Fruit fly (Drosophila melanogaster) whole organism, larva: ENCODE results near the gene CG43925.
"Not testable (repeated sequence)": the region's sequence is repeated elsewhere in the genome, so short reads cannot be mapped to it uniquely, and the experiment has no call there.

Experiments
- noc ChIP-seq: fragments of 200-800 bp; sonication (Bioruptor generic); optimal IDR thresholded peaks from 3 replicates; lab custom pipeline; 2019; ENCODE audit warnings: missing biosample characterization, mild to moderate bottlenecking, missing genetic modification characterization, moderate library complexity

Gene CG43925

DNA sequence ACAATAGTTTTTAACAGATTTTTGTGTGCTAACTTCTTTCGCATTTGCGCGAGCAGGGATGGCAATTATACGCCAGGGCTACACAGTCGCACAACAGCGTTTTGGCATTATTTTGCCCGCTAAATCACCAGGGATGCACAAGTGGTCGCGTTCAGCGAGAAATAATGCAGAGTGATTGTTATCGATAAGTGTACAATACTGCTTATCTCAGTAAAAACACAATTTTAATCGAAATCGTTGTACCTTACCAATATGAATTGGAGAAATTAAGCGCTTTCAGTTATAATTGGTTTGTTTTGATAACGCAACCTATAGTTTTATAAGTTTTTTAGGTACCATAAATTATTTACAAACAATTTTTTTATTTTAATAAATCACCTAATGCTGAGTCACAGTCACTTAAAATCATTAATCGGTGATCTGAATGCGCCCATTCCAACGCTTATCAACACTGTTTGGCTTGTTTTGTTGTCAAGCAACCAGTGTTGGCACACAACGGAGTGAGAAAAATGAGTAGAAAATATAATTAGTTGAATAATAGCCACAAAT lies 552 bp downstream of the CG43925 start, which contains the start of the genes Sfmbt and CG5439:
Gene Sfmbt, minus strand, starts transcription at position 85 of the 549 bp plus-strand sequence.
Gene CG5439, plus strand, starts transcription at position 450 of the 549 bp plus-strand sequence.
- no peak for TF ChIP-seq noc

DNA sequence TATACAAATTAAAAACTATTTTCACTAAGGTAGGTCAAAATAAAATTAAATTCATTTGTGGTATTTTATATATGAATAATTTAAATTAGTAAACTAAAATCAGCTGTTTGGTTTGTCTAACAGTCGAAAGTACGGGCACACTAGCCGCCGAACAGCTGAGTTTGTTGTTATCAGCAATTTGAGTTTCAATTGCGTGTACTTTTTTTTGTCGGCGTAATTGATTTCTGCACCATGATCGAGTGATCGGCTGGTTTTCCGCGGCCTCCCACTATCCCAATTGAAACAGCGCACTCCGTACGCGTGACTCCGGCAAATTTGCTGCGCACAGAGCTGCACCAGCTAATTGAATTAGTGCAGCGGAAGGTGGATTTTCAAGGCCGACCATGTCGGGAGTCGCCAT lies 2.9 kb downstream of the CG43925 start, which contains the start of gene Alg7:
Gene Alg7, plus strand, starts transcription at position 153 of the 400 bp plus-strand sequence.
- no peak for TF ChIP-seq noc

DNA sequence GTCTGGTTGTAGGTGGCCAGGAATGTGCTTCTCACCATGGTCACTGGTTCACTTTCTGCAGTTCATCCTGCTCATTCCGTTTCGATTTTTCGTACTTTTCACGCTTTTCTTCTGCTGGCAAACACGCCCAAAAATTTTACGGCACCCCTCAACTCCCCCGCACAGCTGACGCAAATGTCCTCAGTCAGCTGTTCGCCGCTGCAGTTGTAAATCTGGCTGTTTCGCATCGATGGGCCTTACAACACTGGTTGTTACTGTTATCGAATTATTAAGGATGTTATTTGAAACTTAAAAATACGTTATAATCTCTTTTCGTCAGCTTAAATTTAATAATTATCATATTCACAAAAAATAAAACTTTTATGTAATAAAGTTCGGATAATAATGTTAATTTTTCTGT lies 6.2 kb downstream of the CG43925 start, which contains the start of gene Mgat3:
Gene Mgat3, minus strand, starts transcription at position 182 of the 400 bp plus-strand sequence.
- no peak for TF ChIP-seq noc

DNA sequence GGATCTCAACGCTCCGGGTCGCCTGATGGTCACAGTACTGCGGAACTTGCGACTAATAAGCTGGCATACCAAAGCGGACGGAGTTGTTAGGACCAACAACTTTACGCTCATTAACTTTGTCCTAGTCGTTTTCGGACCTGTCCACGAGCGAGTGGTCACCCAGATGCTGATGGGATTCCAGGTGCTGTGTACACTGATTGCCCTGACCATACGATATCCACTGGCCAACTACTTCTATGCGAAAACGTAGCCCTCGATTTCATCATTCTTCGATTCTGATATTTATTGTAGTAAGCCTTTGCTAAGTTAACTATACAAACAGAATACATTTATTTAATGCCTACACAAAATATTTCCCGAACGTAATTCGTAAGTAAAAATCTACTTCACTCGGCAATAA lies 6.9 kb downstream of the CG43925 start, which contains the start of gene Rsph1:
Gene Rsph1, plus strand, starts transcription at position 301 of the 400 bp plus-strand sequence.
- no peak for TF ChIP-seq noc

DNA sequence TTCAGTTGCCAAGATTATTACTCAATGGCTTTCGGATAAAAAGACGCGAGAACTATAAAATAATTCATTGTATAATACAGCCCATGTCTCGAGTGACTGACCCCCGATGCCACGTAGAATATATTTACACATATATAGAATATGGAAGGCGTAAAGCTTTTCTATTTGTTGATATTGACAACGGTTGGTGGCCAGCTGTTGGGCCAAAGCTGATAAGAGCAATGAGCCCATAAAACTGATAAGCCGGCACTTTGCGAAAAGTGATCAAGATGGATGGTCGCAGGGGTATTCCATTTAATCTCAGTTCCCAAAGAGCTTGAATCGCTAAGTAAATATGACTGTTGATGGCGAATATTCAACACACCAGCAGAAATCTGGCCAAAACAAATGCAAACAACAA lies 14.3 kb downstream of the CG43925 start:
- TF ChIP-seq noc = peak; percentile 93

DNA sequence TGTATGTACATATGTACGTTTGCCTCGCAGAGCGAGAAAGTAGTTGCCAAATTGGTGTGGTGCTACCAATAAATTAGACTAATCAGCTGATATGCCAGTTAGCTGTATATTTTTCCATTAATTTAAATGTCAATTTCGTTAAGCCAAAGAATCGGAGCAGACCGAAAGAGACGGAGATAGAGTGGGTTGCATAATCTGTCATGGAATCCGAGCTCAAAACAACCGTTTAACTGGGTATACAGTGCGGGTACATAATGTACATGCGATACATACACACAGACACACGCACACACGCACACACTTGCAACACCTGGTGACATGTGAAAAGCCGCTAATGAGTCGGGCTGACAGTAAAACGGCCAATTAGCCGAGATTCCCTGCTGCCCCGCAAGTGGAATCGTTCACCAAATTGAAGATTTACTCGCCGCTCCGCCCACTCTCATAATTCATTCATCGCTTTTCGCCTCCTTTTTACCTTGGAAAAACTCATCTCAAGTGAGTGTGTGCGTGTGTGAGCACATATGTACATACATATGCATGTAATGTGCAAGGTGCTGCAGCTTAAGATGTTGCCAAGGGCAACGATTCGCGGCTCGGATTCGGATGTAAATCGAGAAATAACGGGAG lies 14.9 kb downstream of the CG43925 start:
- TF ChIP-seq noc = no peak

DNA sequence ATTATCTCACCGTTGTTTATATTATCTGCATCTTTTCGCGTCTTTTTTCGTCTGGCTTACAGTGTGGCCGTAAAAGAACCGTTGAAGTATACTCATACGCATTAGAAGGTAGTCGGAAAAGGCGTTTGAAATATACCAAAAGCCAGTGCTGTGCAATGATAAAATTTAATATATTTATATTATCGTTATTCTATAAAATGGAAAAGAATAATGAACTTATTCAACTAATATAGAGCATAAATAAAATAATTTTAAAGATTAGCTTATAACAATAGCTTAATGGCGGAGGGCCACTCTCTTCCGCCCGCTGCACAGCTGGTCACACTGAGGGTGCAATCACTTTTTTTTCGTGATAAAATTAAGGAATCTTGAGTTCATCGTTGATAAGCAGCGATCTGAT lies 15.7 kb downstream of the CG43925 start, which contains the start of the genes CG16974 and Edem2:
Gene CG16974, minus strand, starts transcription at position 86 of the 400 bp plus-strand sequence.
Gene Edem2, plus strand, starts transcription at position 308 of the 400 bp plus-strand sequence.
- TF ChIP-seq noc = no peak

DNA sequence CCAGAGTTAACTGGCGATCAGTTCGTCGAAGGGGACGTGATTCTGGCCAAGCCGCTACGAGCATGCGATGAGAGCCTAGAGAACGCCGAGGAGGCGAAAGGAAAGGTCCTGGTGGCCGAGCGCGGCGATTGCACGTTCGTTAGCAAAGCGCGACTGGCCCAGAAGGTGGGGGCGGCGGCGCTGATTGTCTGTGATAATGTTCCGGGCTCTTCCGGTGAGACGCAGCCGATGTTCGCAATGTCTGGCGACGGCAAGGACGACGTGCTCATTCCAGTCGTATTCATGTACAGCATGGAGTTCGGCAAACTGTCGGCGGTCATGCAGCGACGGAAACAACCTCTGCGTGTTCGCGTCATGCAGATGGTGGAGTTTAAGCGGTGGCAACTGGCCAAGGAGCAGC lies 19.6 kb downstream of the CG43925 start:
- no peak for TF ChIP-seq noc

DNA sequence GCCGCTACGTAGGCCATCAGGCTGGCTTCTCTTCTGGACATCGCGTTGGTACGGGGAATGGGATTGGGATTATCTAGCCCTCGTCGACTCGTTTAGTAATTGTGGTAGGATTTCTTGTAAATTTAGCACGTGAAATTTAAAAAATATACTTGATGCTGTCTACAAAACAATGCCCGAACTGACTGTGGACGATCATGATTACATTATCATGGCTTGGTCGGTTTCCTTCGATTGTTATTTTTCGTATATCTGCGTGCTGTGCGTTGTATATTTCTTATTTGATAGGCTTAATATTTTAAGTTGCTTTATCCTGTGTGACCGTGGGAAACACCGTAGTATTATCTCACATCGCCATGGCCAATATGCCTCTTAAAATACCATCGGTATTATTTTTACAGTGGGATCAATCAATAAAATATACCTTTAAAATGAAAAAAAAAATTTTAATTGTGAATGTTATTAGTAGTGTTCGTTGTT lies 26.8 kb downstream of the CG43925 start, which contains the start of gene CG16972:
Gene CG16972, minus strand, starts transcription at position 336 of the 477 bp plus-strand sequence.
- no peak for TF ChIP-seq noc

DNA sequence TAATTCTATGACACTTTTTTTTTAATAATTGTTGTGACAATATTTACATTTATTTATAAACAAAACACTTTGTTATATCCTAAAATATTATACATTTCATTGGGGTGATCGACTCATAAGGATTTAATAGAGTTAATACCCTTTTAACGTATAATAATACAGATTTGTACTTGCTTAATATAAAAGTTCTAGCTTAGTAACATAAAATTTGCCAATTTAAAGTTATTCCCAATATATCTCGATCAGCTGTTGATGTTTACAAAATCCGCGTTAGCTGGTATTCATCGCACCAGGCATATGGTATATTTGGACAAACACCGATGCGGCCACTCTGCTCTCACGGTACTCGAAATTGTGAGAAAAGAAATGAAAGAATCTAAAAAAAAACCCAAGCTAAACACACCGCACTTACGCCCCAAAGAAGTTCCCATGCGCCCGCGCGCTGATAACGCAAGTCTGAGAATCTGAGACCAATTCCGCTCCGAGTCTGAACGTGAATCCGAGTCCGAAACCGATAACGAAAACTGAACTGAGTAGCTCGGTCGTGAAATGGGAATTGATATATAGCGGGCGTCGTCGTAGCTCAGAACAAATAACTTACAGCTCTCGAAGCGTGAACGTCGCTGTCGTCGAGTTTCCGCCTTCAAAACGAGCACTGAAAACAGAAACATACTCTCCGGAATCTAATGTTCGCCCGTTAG lies 27.4 kb downstream of the CG43925 start, which contains the start of gene Pect:
Gene Pect, plus strand, starts transcription at position 326 of the 701 bp plus-strand sequence.
- peak; percentile 51 for TF ChIP-seq noc

DNA sequence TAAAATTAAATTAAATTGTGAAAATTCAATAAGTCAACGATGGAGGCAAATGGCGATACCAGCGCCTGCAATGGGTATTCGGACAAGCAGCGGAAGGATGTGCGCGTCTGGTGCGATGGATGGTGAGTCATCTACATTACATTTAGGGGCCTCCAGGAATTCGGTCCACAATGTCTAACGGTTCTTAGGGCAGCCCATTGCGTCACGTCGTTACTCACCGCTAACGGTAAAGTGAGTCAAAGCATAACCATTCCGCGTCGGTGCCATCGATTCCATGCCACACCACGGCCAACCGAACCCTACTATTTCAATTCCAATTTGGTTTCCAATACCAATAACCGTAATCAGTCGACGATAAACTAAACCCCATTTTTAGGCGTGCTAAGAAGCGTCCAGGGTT lies 27.9 kb downstream of the CG43925 start:
- no peak for TF ChIP-seq noc

DNA sequence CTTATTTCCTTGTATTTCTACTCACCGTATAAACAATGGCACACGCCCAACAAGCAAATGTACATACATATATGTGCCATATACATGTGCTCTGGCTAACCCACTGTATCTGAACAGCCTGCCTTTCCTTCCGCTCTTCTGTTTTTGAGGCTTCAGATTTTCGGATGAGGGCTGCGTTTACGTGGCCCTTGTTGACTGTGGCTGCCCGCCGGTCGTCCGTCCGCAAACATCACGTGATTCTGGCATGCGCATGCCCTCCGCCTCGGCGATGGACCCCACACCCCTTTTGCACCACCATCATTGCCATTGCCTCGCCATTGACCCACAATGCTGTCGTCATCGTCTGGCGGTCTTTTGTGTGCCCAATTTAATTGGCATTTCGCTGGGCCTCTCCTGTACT lies 29.0 kb downstream of the CG43925 start:
- TF ChIP-seq noc = no peak

DNA sequence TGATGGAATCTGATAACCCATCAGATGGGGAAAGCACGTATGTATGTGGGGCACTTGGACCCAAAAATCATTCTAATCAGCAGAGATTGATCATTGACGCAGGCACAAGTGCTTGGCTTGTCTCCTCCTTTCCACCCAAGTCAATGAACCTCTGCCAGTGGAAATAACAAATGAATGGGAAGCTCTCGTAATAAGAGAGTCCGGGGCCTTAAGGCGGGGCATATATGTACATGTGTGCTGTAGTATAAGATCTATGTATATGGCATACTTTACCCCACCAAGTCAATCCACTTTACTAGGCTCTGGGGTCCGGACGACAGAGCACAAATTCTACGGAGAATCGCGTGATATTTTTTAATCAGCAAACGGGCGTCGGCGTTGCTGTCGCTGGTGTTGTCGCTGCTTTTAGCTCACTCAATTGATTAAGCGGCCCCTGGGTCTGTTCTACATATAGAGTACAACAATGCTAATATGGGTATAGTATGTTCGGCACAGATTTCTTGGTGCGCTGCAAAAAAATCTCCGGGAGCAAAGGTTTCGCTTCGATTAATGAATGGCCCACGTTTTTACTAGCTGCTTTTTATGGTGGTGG lies 29.9 kb downstream of the CG43925 start:
- peak; percentile 57 for TF ChIP-seq noc

DNA sequence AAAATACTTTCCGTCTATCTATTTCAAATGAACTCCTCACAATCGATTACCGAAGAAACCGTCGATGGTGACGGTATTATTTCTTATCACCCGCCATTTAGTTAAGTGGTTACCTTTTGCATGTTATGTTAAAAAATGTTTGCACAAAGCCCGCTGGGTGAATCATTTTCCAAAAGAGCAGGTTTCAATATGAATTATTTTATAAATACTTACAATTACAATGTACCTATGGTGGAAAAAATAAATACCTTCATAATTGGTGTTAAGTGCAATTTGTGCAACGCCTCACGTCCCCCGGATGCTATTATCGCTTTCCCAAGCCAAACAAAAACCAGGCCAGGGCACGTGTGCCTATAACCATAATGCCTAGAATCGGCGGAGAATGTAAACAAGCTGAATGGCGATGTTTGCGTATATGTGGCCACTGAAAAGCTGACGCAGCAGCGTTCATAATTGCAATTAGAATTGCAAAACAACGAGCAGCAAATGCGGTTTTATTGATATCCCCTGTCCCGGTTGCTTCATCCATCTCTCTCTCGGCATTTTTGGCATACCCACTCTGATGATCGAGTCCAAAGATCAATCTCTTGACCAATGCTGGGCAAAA lies 30.7 kb downstream of the CG43925 start:
- TF ChIP-seq noc = no peak

DNA sequence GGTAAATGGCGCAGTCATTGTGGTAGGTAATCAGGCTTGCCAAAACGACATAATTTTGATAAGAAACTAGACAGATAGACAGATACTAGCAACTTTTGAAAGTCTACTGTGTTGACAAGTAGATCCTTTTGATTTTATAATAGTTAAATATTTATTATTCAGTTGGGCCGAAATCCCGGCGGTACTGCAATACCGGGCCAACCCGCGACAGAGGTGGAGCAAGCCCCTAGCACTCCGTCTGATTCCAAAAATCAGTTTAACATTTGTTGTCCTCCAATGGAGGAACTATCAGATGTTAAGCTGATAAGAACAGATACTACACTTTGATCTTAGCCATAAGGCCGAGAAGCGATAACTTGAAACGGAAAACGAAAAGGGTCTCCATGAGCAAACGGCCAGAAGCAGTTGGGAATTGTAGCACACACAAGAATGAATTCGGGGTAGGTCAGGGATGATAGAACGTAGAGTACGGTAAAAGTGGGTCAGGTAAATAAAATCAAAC lies 35.6 kb downstream of the CG43925 start, which contains the start of gene CG15482:
Gene CG15482, minus strand, starts transcription at position 51 of the 502 bp plus-strand sequence.
- not testable (repeated sequence) for TF ChIP-seq noc

DNA sequence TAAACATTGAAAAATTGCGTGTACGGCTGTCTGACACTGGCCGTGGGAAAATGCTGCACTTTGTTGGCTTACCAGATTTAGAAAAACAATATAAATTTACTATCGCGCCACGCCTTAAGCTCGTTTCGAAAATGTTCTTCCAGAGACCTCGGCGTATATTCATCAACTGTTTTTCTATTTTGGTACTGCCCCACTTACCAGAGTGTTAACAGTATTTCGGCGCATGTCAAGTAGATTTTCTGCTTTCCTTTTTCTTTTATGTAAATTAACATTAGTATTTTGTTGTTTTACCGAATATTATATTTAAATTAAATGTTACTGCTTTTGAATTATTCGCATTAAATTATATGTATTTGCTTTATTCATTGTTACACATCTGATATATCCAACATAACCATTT lies 38.8 kb downstream of the CG43925 start, which contains the start of gene kek4:
Gene kek4, minus strand, starts transcription at position 341 of the 400 bp plus-strand sequence.
- no peak for TF ChIP-seq noc
